Fruit fly (Drosophila melanogaster) whole organism, prepupa: Measurements from ENCODE around the gene Hipk.

Experiments used
- CG11294 ChIP-seq: fragments of 200-800 bp; sonication (Bioruptor generic); IDR thresholded peaks from 2 replicates; pipeline ENCODE4 v1.3.6; 2022; ENCODE audit warnings: missing biosample characterization, missing genetic modification characterization
- CG1621 ChIP-seq: fragments of 200-800 bp; sonication (Bioruptor generic); optimal IDR thresholded peaks from 3 replicates; lab custom pipeline; 2018; ENCODE audit warnings: missing biosample characterization, mild to moderate bottlenecking, missing genetic modification characterization
- CG32006 ChIP-seq: fragments of 200-800 bp; sonication (Bioruptor generic); optimal IDR thresholded peaks from 3 replicates; lab custom pipeline; 2017; ENCODE audit warnings: missing biosample characterization, mild to moderate bottlenecking, missing genetic modification characterization
- CG34406 ChIP-seq: fragments of 200-800 bp; sonication (Bioruptor generic); optimal IDR thresholded peaks from 3 replicates; lab custom pipeline; 2016; ENCODE audit warnings: missing biosample characterization, missing genetic modification characterization
- CG4318 ChIP-seq: fragments of 200-800 bp; sonication (Bioruptor generic); optimal IDR thresholded peaks from 3 replicates; lab custom pipeline; 2017; ENCODE audit warnings: missing biosample characterization, mild to moderate bottlenecking, missing genetic modification characterization
- CG8319 ChIP-seq: fragments of 200-800 bp; sonication (Bioruptor generic); optimal IDR thresholded peaks from 3 replicates; lab custom pipeline; 2016; ENCODE audit warnings: missing biosample characterization, missing genetic modification characterization
- CG8632 ChIP-seq: fragments of 200-800 bp; sonication (Bioruptor generic); optimal IDR thresholded peaks from 3 replicates; lab custom pipeline; 2016; ENCODE audit warnings: missing biosample characterization, missing genetic modification characterization
- OdsH ChIP-seq: fragments of 200-800 bp; sonication (Bioruptor generic); optimal IDR thresholded peaks from 3 replicates; lab custom pipeline; 2016; ENCODE audit warnings: missing biosample characterization, missing genetic modification characterization
- cyc ChIP-seq: fragments of 200-800 bp; sonication (Bioruptor generic); optimal IDR thresholded peaks from 3 replicates; lab custom pipeline; 2016; ENCODE audit warnings: missing biosample characterization, missing genetic modification characterization
- eg ChIP-seq: fragments of 200-800 bp; sonication (Bioruptor generic); IDR thresholded peaks from 3 replicates; pipeline ENCODE4 v1.3.6; 2022; ENCODE audit warnings: missing biosample characterization, missing genetic modification characterization
- salr ChIP-seq, 2 experiments: fragments of 200-800 bp; sonication (Bioruptor generic); optimal IDR thresholded peaks; 3 replicates each; lab custom pipeline; 2016 to 2018; ENCODE audit warnings: missing biosample characterization in 2 of 2, missing genetic modification characterization in 2 of 2, mild to moderate bottlenecking in 1 of 2
- topi ChIP-seq: fragments of 200-800 bp; sonication (Bioruptor generic); optimal IDR thresholded peaks from 3 replicates; lab custom pipeline; 2016; ENCODE audit warnings: missing biosample characterization, missing genetic modification characterization
- vri ChIP-seq: fragments of 200-800 bp; sonication (Bioruptor generic); optimal IDR thresholded peaks from 3 replicates; lab custom pipeline; 2016; ENCODE audit warnings: missing biosample characterization, mild to moderate bottlenecking, missing genetic modification characterization

DNA sequence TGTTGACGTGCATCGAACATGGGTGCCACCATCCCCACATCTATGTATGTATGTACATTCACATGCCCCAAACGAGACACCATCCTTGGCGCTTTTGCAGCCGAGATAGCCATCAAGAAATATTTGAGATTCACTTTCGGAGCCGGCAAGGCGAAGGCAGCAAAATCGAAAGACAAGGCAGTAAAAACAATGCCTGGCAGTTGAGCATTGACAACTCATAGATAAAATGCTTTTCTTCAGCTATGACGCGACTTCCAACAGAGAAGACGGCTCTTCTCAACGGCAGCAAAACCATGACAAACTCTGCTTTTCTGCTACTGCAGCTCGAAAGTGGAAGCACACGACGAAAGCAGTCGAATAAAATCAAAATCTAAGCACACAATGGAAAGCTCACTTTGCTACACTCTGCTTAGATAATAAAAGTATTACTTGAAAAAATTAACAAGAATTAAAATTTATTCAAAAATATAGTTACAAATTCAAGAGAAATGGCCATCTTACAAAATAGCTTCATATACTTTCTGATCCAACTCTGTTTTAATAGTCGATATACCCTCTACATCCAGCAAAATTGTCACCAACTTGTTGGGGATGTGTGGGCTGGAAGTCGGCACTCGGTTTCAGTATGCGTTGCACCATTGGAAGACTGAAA is 25.8 kb upstream of the Hipk start:
- TF ChIP-seq cyc (GFP tag; lab: Kevin White, UChicago) (no peak), CG8319 (GFP tag; lab: Kevin White, UChicago) (no peak), CG34406 (GFP tag; lab: Kevin White, UChicago) (no peak), CG4318 (GFP tag; lab: Kevin White, UChicago) (peak; percentile 62), CG1621 (tag; lab: Kevin White, UChicago) (no peak), salr (GFP tag; optimal IDR thresholded peaks at IDR 0.05; lab: Kevin White, UChicago) (peak in 1 of 2 experiments; percentile 7), CG32006 (peak; percentile 84), CG8632 (GFP tag; lab: Kevin White, UChicago) (no peak), CG11294 (GFP tag; lab: Robert Waterston, UW) (0 out of 2 replicates have a peak, but pooled peaks have one; percentile 15), eg (GFP tag; lab: Robert Waterston, UW) (peak; percentile 85), vri (GFP tag; lab: Kevin White, UChicago) (no peak), OdsH (GFP tag; lab: Kevin White, UChicago) (peak; percentile 52), topi (GFP tag; lab: Kevin White, UChicago) (peak; percentile 6)
